Worm (Caenorhabditis elegans): ENCODE data around the gene fbxa-126.

DNA sequence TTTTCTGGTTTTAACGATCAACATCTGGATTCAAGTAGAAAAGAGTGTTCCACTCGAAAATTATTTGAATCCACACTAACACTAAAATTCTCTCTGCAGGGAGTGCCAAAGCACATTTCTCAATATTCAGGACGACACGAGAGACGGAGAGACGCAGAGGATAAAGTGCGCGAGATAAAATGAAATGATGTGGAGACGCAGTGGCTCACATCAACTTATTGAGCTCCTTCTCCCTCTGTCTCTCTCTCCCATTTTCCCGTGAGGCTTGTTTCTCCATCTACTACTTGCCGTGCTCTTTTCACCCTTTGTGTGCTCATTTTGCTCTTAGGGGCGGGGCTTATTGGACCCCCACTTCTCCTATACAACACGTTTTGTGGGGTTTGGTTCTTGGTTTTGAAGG is 34.6 kb upstream of the fbxa-126 start:
- TF ChIP-seq nhr-11 (tag; optimal IDR thresholded peaks at IDR 0.05) = no peak
- no peak for TF ChIP-seq blmp-1 (tag; optimal IDR thresholded peaks at IDR 0.05; ENCODE audit: insufficient read depth)
- peak; percentile 26 for TF ChIP-seq snpc-4 (tag; optimal IDR thresholded peaks at IDR 0.05)
- no peak for TF ChIP-seq nhr-237 (tag; optimal IDR thresholded peaks at IDR 0.05)
- TF ChIP-seq lin-11 (tag; optimal IDR thresholded peaks at IDR 0.05) = peak; percentile 47

Measured in whole organism, L2 larva.